Fruit fly (Drosophila melanogaster) whole organism, prepupa: Measurements from ENCODE around the gene CG11629.

Experiments
- CG10631 ChIP-seq: fragments of 200-800 bp; sonication (Bioruptor generic); optimal IDR thresholded peaks from 2 replicates; lab custom pipeline; 2016; ENCODE audit warnings: missing biosample characterization, missing genetic modification characterization
- CG10669 ChIP-seq: fragments of 200-800 bp; sonication (Bioruptor generic); optimal IDR thresholded peaks from 3 replicates; lab custom pipeline; 2018; ENCODE audit warnings: missing biosample characterization, mild to moderate bottlenecking, missing genetic modification characterization, moderate library complexity
- CG11762 ChIP-seq: fragments of 200-800 bp; sonication (Bioruptor generic); optimal IDR thresholded peaks from 3 replicates; lab custom pipeline; 2016; ENCODE audit warnings: missing biosample characterization, missing genetic modification characterization; ENCODE audit not compliant: insufficient read depth
- CG11902 ChIP-seq: fragments of 200-800 bp; sonication (Bioruptor generic); optimal IDR thresholded peaks from 3 replicates; lab custom pipeline; 2016; ENCODE audit warnings: missing biosample characterization, missing genetic modification characterization
- CG15336 ChIP-seq: fragments of 200-800 bp; sonication (Bioruptor generic); IDR thresholded peaks from 2 replicates; pipeline ENCODE4 v1.3.6; 2022; ENCODE audit warnings: missing biosample characterization, missing genetic modification characterization
- CG1621 ChIP-seq: fragments of 200-800 bp; sonication (Bioruptor generic); optimal IDR thresholded peaks from 3 replicates; lab custom pipeline; 2018; ENCODE audit warnings: missing biosample characterization, mild to moderate bottlenecking, missing genetic modification characterization
- CG16779 ChIP-seq: fragments of 200-800 bp; sonication (Bioruptor generic); optimal IDR thresholded peaks from 3 replicates; lab custom pipeline; 2017; ENCODE audit warnings: missing biosample characterization, mild to moderate bottlenecking, missing genetic modification characterization
- CG34406 ChIP-seq: fragments of 200-800 bp; sonication (Bioruptor generic); optimal IDR thresholded peaks from 3 replicates; lab custom pipeline; 2016; ENCODE audit warnings: missing biosample characterization, missing genetic modification characterization
- CG4318 ChIP-seq: fragments of 200-800 bp; sonication (Bioruptor generic); optimal IDR thresholded peaks from 3 replicates; lab custom pipeline; 2017; ENCODE audit warnings: missing biosample characterization, mild to moderate bottlenecking, missing genetic modification characterization
- CG6163 ChIP-seq: fragments of 200-800 bp; sonication (Bioruptor generic); IDR thresholded peaks from 3 replicates; pipeline ENCODE4 v1.3.6; 2022; ENCODE audit warnings: missing biosample characterization, missing genetic modification characterization
- CG6276 ChIP-seq: fragments of 200-800 bp; sonication (Bioruptor generic); optimal IDR thresholded peaks from 2 replicates; lab custom pipeline; 2017; ENCODE audit warnings: missing biosample characterization, mild to moderate bottlenecking, missing genetic modification characterization
- CG6808 ChIP-seq: fragments of 200-800 bp; sonication (Bioruptor generic); optimal IDR thresholded peaks from 3 replicates; lab custom pipeline; 2017; ENCODE audit warnings: missing biosample characterization, missing genetic modification characterization, mild to moderate bottlenecking, moderate library complexity, missing genetic modification reagents
- CG6854 ChIP-seq: fragments of 200-800 bp; sonication (Bioruptor generic); optimal IDR thresholded peaks from 2 replicates; lab custom pipeline; 2017; ENCODE audit warnings: missing biosample characterization, mild to moderate bottlenecking, missing genetic modification characterization
- CG8119 ChIP-seq: fragments of 200-800 bp; sonication (Bioruptor generic); IDR thresholded peaks from 3 replicates; pipeline ENCODE4 v1.3.6; 2022; ENCODE audit warnings: missing biosample characterization, missing genetic modification characterization
- CG8632 ChIP-seq: fragments of 200-800 bp; sonication (Bioruptor generic); optimal IDR thresholded peaks from 3 replicates; lab custom pipeline; 2016; ENCODE audit warnings: missing biosample characterization, missing genetic modification characterization
- CG9139 ChIP-seq: fragments of 200-800 bp; sonication (Bioruptor generic); optimal IDR thresholded peaks from 3 replicates; lab custom pipeline; 2017; ENCODE audit warnings: missing biosample characterization, mild to moderate bottlenecking, missing genetic modification characterization
- Eip75B ChIP-seq: fragments of 200-800 bp; sonication (Bioruptor generic); optimal IDR thresholded peaks from 3 replicates; lab custom pipeline; 2016; ENCODE audit warnings: missing biosample characterization, missing genetic modification characterization
- Eip78C ChIP-seq: fragments of 200-800 bp; sonication (Bioruptor generic); peaks from one replicate; lab custom pipeline; 2016; ENCODE audit warnings: missing biosample characterization, missing genetic modification characterization
- Eip93F ChIP-seq: fragments of 200-800 bp; sonication (Bioruptor generic); optimal IDR thresholded peaks from 2 replicates; lab custom pipeline; 2016; ENCODE audit warnings: missing biosample characterization, mild to moderate bottlenecking, missing genetic modification characterization
- Ets21C ChIP-seq: fragments of 200-800 bp; sonication (Bioruptor generic); optimal IDR thresholded peaks from 3 replicates; lab custom pipeline; 2016; ENCODE audit warnings: missing biosample characterization, missing genetic modification characterization
- Ets96B ChIP-seq: fragments of 200-800 bp; optimal IDR thresholded peaks from 2 replicates; lab custom pipeline; 2019; ENCODE audit warnings: missing biosample characterization, mild to moderate bottlenecking, missing genetic modification characterization, moderate library complexity
- Hr38 ChIP-seq: sonication (Bioruptor generic); optimal IDR thresholded peaks from 2 replicates; lab custom pipeline; 2016; ENCODE audit warnings: missing biosample characterization, missing genetic modification characterization
- Hr4 ChIP-seq: fragments of 200-800 bp; sonication (Bioruptor generic); optimal IDR thresholded peaks from 3 replicates; lab custom pipeline; 2016; ENCODE audit warnings: missing biosample characterization, missing genetic modification characterization
- Lpt ChIP-seq: fragments of 200-800 bp; sonication (Bioruptor generic); optimal IDR thresholded peaks from 3 replicates; lab custom pipeline; 2016; ENCODE audit warnings: missing biosample characterization, missing genetic modification characterization
- Met ChIP-seq: fragments of 200-800 bp; sonication (Bioruptor generic); optimal IDR thresholded peaks from 3 replicates; lab custom pipeline; 2016; ENCODE audit warnings: missing biosample characterization, missing genetic modification characterization
- OdsH ChIP-seq: fragments of 200-800 bp; sonication (Bioruptor generic); optimal IDR thresholded peaks from 3 replicates; lab custom pipeline; 2016; ENCODE audit warnings: missing biosample characterization, missing genetic modification characterization
- Smox ChIP-seq: fragments of 200-800 bp; sonication (Bioruptor generic); optimal IDR thresholded peaks from 3 replicates; lab custom pipeline; 2016; ENCODE audit warnings: missing biosample characterization, missing genetic modification characterization
- Sox14 ChIP-seq: fragments of 200-800 bp; sonication (Bioruptor generic); optimal IDR thresholded peaks from 3 replicates; lab custom pipeline; 2016; ENCODE audit warnings: missing biosample characterization, missing genetic modification characterization
- acj6 ChIP-seq: fragments of 200-800 bp; sonication (Bioruptor generic); optimal IDR thresholded peaks from 3 replicates; lab custom pipeline; 2016; ENCODE audit warnings: missing biosample characterization, missing genetic modification characterization
- dsx ChIP-seq: fragments of 200-800 bp; optimal IDR thresholded peaks from 3 replicates; lab custom pipeline; 2019; ENCODE audit warnings: missing biosample characterization, mild to moderate bottlenecking, missing genetic modification characterization, moderate library complexity; ENCODE audit not compliant: poor library complexity, severe bottlenecking
- eg ChIP-seq: fragments of 200-800 bp; sonication (Bioruptor generic); IDR thresholded peaks from 3 replicates; pipeline ENCODE4 v1.3.6; 2022; ENCODE audit warnings: missing biosample characterization, missing genetic modification characterization
- esn ChIP-seq: fragments of 200-800 bp; sonication (Bioruptor generic); optimal IDR thresholded peaks from 2 replicates; lab custom pipeline; 2016; ENCODE audit warnings: missing biosample characterization, mild to moderate bottlenecking, missing genetic modification characterization, moderate library complexity
- fd59A ChIP-seq: fragments of 200-800 bp; sonication (Bioruptor generic); optimal IDR thresholded peaks from 2 replicates; lab custom pipeline; 2017; ENCODE audit warnings: missing biosample characterization, mild to moderate bottlenecking, missing genetic modification characterization, missing genetic modification reagents
- fd85E ChIP-seq: fragments of 200-800 bp; sonication (Bioruptor generic); optimal IDR thresholded peaks from 3 replicates; lab custom pipeline; 2016; ENCODE audit warnings: missing biosample characterization, missing genetic modification characterization
- net ChIP-seq: fragments of 200-800 bp; sonication (Bioruptor generic); optimal IDR thresholded peaks from 3 replicates; lab custom pipeline; 2016; ENCODE audit warnings: missing biosample characterization, missing genetic modification characterization
- spab ChIP-seq: fragments of 200-800 bp; sonication (Bioruptor generic); optimal IDR thresholded peaks from 2 replicates; lab custom pipeline; 2017; ENCODE audit warnings: missing biosample characterization, mild to moderate bottlenecking, missing genetic modification characterization, missing genetic modification reagents
- ss ChIP-seq, 2 experiments: fragments of 200-800 bp; sonication (Bioruptor generic); optimal IDR thresholded peaks; 2 replicates in 1 of 2; 3 replicates in 1 of 2; lab custom pipeline; 2017 to 2018; ENCODE audit warnings: mild to moderate bottlenecking in 2 of 2, missing biosample characterization in 2 of 2, missing genetic modification characterization in 2 of 2, moderate library complexity in 1 of 2
- topi ChIP-seq: fragments of 200-800 bp; sonication (Bioruptor generic); optimal IDR thresholded peaks from 3 replicates; lab custom pipeline; 2016; ENCODE audit warnings: missing biosample characterization, missing genetic modification characterization

The CG11629 gene

dm6 chr2L:21867040-21867981 lies 30.8 kb downstream of the CG11629 start (continued):
- TF ChIP-seq fd85E (GFP tag; lab: Kevin White, UChicago) (peak; percentile 16), Hr4 (GFP tag; lab: Kevin White, UChicago) (no peak), CG11762 (GFP tag; lab: Kevin White, UChicago) (peak; percentile 45), Sox14 (GFP tag; lab: Kevin White, UChicago) (peak; percentile 74), Met (GFP tag; lab: Kevin White, UChicago) (peak; percentile 80), CG4318 (GFP tag; lab: Kevin White, UChicago) (no peak), acj6 (GFP tag; lab: Kevin White, UChicago) (peak; percentile 74), dsx (GFP tag; lab: Kevin White, UChicago) (peak; percentile 69), spab (peak; percentile 74), topi (GFP tag; lab: Kevin White, UChicago) (peak; percentile 85), net (GFP tag; lab: Kevin White, UChicago) (peak; percentile 32), CG6854 (no peak), Eip93F (GFP tag; lab: Kevin White, UChicago) (no peak), CG11902 (GFP tag; lab: Kevin White, UChicago) (peak; percentile 90), Ets21C (peak; percentile 68), Smox (GFP tag; lab: Kevin White, UChicago) (peak; percentile 70)
- TF ChIP-seq, all 60 proteins: peak for 45

DNA sequence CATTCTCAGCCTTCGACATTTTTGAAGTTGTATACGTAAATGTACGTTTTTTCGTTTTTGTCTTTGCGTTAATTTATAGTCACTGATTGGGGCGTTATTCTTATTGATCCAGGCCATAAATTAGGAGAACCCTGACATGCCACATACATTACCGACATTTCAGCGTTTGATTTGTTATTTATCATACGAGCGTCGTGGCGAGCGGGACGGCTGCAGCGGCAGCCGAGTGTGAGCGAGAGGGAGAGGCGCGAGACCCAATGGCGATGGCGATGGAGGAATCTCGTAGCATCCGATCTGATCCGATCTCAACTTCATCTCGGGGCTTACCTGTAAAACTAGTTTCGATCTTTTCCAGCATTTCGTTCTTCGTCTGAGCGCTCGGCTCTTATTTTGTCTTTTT lies 31.7 kb downstream of the CG11629 start:
- TF ChIP-seq Ets96B (tag; lab: Kevin White, UChicago) = no peak
- peak in 1 of 2 experiments; percentile 32 for TF ChIP-seq ss (GFP tag; optimal IDR thresholded peaks at IDR 0.05; lab: Kevin White, UChicago)
- TF ChIP-seq CG9139 = peak; percentile 20
- TF ChIP-seq CG16779 (tag; lab: Kevin White, UChicago) = no peak

- TF ChIP-seq ss (GFP tag; optimal IDR thresholded peaks at IDR 0.05; lab: Kevin White, UChicago) (peak; percentile 46 to 47), CG10631 (GFP tag; lab: Kevin White, UChicago) (no peak), CG6163 (GFP tag; lab: Robert Waterston, UW) (peak; percentile 64), CG10669 (GFP tag; lab: Kevin White, UChicago) (no peak), acj6 (GFP tag; lab: Kevin White, UChicago) (no peak), CG6808 (GFP tag; lab: Kevin White, UChicago) (peak; percentile 15), CG6276 (GFP tag; lab: Kevin White, UChicago) (no peak), fd59A (GFP tag; lab: Kevin White, UChicago) (no peak), CG1621 (peak; percentile 14), Eip78C (GFP tag; lab: Kevin White, UChicago) (peak; percentile 37), CG8119 (0 out of 3 replicates have a peak, but pooled peaks have one; percentile 17), Sox14 (GFP tag; lab: Kevin White, UChicago) (no peak), Eip75B (no peak), eg (GFP tag; lab: Robert Waterston, UW) (0 out of 3 replicates have a peak, but pooled peaks have one; percentile 35), CG8632 (GFP tag; lab: Kevin White, UChicago) (no peak), Lpt (GFP tag; lab: Kevin White, UChicago) (peak; percentile 8), CG34406 (GFP tag; lab: Kevin White, UChicago) (no peak), esn (GFP tag; lab: Kevin White, UChicago) (no peak), net (GFP tag; lab: Kevin White, UChicago) (no peak), OdsH (no peak), Hr38 (GFP tag; lab: Kevin White, UChicago) (no peak), CG15336 (GFP tag; lab: Robert Waterston, UW) (0 out of 2 replicates have a peak, but pooled peaks have one; percentile 17), Hr4 (GFP tag; lab: Kevin White, UChicago) (no peak)
These were observed 34.5 kb downstream of the CG11629 start for dm6 chr2L:21863544-21863945.
